Worm (Caenorhabditis elegans) whole organism, L2 larva: ENCODE measurements around the gene ctl-3.
"Not testable (repeated sequence)": the region's sequence is repeated elsewhere in the genome, so short reads cannot be mapped to it uniquely, and the experiment has no call there.

Experiments
- C34F6.9 ChIP-seq: fragments of 150-350 bp; optimal IDR thresholded peaks from 2 replicates; lab custom pipeline; 2014; ENCODE audit warnings: missing biosample characterization, missing genetic modification characterization
- F13H6.1 ChIP-seq: sonication (generic microtip); optimal IDR thresholded peaks from 2 replicates; lab custom pipeline; 2016; ENCODE audit warnings: missing genetic modification characterization, missing compliant biosample characterization
- R02D3.7 ChIP-seq: fragments of 150-350 bp; optimal IDR thresholded peaks from 2 replicates; lab custom pipeline; 2014; ENCODE audit warnings: missing biosample characterization, missing genetic modification characterization
- Y55F3AM.14 ChIP-seq: fragments of 200-800 bp; sonication (Bioruptor generic); optimal IDR thresholded peaks from 2 replicates; lab custom pipeline; 2018; ENCODE audit warnings: mild to moderate bottlenecking, missing genetic modification characterization, missing compliant biosample characterization
- ZK546.5 ChIP-seq: sonication (generic microtip); optimal IDR thresholded peaks from 2 replicates; lab custom pipeline; 2017; ENCODE audit warnings: missing biosample characterization, missing genetic modification characterization
- alr-1 ChIP-seq: fragments of 150-350 bp; optimal IDR thresholded peaks from 2 replicates; lab custom pipeline; 2014; ENCODE audit warnings: missing biosample characterization, missing genetic modification characterization
- aly-2 ChIP-seq: fragments of 150-350 bp; optimal IDR thresholded peaks from 2 replicates; lab custom pipeline; 2014; ENCODE audit warnings: missing biosample characterization, missing genetic modification characterization
- ama-1 ChIP-seq: fragments of 150-350 bp; optimal IDR thresholded peaks from 2 replicates; lab custom pipeline; 2018; ENCODE audit warnings: inconsistent platforms
- crh-2 ChIP-seq: sonication (generic microtip); optimal IDR thresholded peaks from 2 replicates; lab custom pipeline; 2017; ENCODE audit warnings: missing biosample characterization, missing genetic modification characterization
- dmd-4 ChIP-seq: sonication (generic microtip); optimal IDR thresholded peaks from 2 replicates; lab custom pipeline; 2017; ENCODE audit warnings: missing biosample characterization, missing genetic modification characterization
- egl-27 ChIP-seq: sonication (generic microtip); optimal IDR thresholded peaks from 3 replicates; lab custom pipeline; 2017; ENCODE audit warnings: missing biosample characterization, missing genetic modification reagents, missing genetic modification characterization
- elt-1 ChIP-seq: fragments of 150-350 bp; optimal IDR thresholded peaks from 2 replicates; lab custom pipeline; 2014; ENCODE audit warnings: missing biosample characterization, missing genetic modification characterization
- lin-11 ChIP-seq: fragments of 150-350 bp; sonication (generic microtip); optimal IDR thresholded peaks from 2 replicates; lab custom pipeline; 2014; ENCODE audit warnings: missing biosample characterization, missing genetic modification characterization, inconsistent platforms, mixed read lengths
- lin-13 ChIP-seq: fragments of 150-350 bp; optimal IDR thresholded peaks from 2 replicates; lab custom pipeline; 2014; ENCODE audit warnings: missing biosample characterization, missing genetic modification reagents, missing genetic modification characterization
- mab-5 ChIP-seq: fragments of 150-350 bp; optimal IDR thresholded peaks from 2 replicates; lab custom pipeline; 2014; ENCODE audit warnings: missing biosample characterization, missing genetic modification characterization
- mbf-1 ChIP-seq: sonication (generic microtip); optimal IDR thresholded peaks from 2 replicates; lab custom pipeline; 2017; ENCODE audit warnings: missing biosample characterization, missing genetic modification characterization
- mdl-1 ChIP-seq, 2 experiments: fragments of 150-350 bp in 1 of 2; sonication (generic microtip) in 1 of 2; optimal IDR thresholded peaks; 2 replicates each; lab custom pipeline; 2017; ENCODE audit warnings: missing biosample characterization in 2 of 2, missing genetic modification characterization in 2 of 2
- nhr-10 ChIP-seq: sonication (generic microtip); optimal IDR thresholded peaks from 2 replicates; lab custom pipeline; 2017; ENCODE audit warnings: missing biosample characterization, missing genetic modification characterization
- nhr-11 ChIP-seq: fragments of 150-350 bp; optimal IDR thresholded peaks from 2 replicates; lab custom pipeline; 2014; ENCODE audit warnings: missing biosample characterization, missing genetic modification characterization
- nhr-12 ChIP-seq: fragments of 150-350 bp; optimal IDR thresholded peaks from 2 replicates; lab custom pipeline; 2014; ENCODE audit warnings: missing biosample characterization, missing genetic modification characterization
- nhr-129 ChIP-seq: fragments of 150-350 bp; optimal IDR thresholded peaks from 2 replicates; lab custom pipeline; 2014; ENCODE audit warnings: missing biosample characterization, missing genetic modification characterization
- nhr-21 ChIP-seq: fragments of 150-350 bp; optimal IDR thresholded peaks from 2 replicates; lab custom pipeline; 2014; ENCODE audit warnings: missing biosample characterization, missing genetic modification characterization
- nhr-23 ChIP-seq: fragments of 150-350 bp; optimal IDR thresholded peaks from 2 replicates; lab custom pipeline; 2014; ENCODE audit warnings: missing biosample characterization, missing genetic modification reagents, missing genetic modification characterization
- nhr-237 ChIP-seq: fragments of 150-350 bp; optimal IDR thresholded peaks from 2 replicates; lab custom pipeline; 2014; ENCODE audit warnings: missing biosample characterization, missing genetic modification characterization
- nhr-6 ChIP-seq: fragments of 150-350 bp; optimal IDR thresholded peaks from 2 replicates; lab custom pipeline; 2014; ENCODE audit warnings: missing biosample characterization, missing genetic modification characterization
- nhr-77 ChIP-seq: fragments of 150-350 bp; optimal IDR thresholded peaks from 2 replicates; lab custom pipeline; 2014; ENCODE audit warnings: missing biosample characterization, missing genetic modification characterization
- peb-1 ChIP-seq: fragments of 150-350 bp; optimal IDR thresholded peaks from 2 replicates; lab custom pipeline; 2014; ENCODE audit warnings: missing biosample characterization, missing genetic modification characterization
- sem-4 ChIP-seq: fragments of 150-350 bp; optimal IDR thresholded peaks from 2 replicates; lab custom pipeline; 2014; ENCODE audit warnings: missing biosample characterization, missing genetic modification reagents, missing genetic modification characterization
- sma-3 ChIP-seq: sonication (generic microtip); optimal IDR thresholded peaks from 2 replicates; lab custom pipeline; 2016; ENCODE audit warnings: missing genetic modification reagents, missing genetic modification characterization, missing compliant biosample characterization
- unc-39 ChIP-seq: fragments of 150-350 bp; optimal IDR thresholded peaks from 2 replicates; lab custom pipeline; 2014; ENCODE audit warnings: missing biosample characterization, missing genetic modification characterization
- unc-55 ChIP-seq: fragments of 150-350 bp; sonication (generic microtip); optimal IDR thresholded peaks from 3 replicates; lab custom pipeline; 2014; ENCODE audit warnings: missing biosample characterization, missing genetic modification reagents, missing genetic modification characterization
- unc-62 ChIP-seq: fragments of 150-350 bp; optimal IDR thresholded peaks from 2 replicates; lab custom pipeline; 2014; ENCODE audit warnings: missing biosample characterization, missing genetic modification reagents, missing genetic modification characterization
- zag-1 ChIP-seq: fragments of 150-350 bp; optimal IDR thresholded peaks from 2 replicates; lab custom pipeline; 2014; ENCODE audit warnings: missing biosample characterization, missing genetic modification characterization
- ztf-1 ChIP-seq: fragments of 200-800 bp; sonication (Bioruptor generic); conservative IDR thresholded peaks from 2 replicates; pipeline ENCODE4 v1.3.6; 2022; ENCODE audit warnings: missing genetic modification characterization, missing compliant biosample characterization
- ztf-11 ChIP-seq: sonication (generic microtip); optimal IDR thresholded peaks from 2 replicates; lab custom pipeline; 2017; ENCODE audit warnings: missing biosample characterization, missing genetic modification characterization
- ztf-4 ChIP-seq: fragments of 150-350 bp; optimal IDR thresholded peaks from 2 replicates; lab custom pipeline; 2014; ENCODE audit warnings: missing biosample characterization, missing genetic modification characterization

ctl-3 gene

DNA sequence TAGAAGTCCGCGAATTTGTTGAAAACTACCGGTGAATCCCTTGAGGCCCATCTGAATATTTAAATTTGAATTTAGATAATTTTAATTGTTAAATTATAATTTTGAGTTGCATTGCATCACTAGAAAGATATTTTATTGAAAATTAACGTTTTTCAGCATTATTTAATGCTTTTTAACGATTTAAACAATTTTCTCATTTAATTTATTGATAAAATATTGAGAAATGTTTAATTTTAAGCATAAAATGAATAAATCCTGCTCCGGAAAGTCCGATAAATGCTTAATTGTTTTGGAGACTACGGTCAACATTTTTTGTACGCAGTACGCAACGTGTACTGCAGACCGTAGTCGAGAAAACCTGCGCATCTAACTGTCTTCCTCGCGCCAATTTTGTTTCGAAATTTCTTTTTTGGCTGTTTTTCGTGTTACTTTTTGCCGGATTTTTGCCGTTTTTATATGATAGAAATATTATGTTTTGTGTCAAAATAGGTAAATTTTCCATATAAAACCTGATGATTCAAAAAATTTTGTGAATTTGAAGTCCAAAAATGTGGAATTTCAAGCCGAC, 38.9 kb upstream of the ctl-3 start, which contains the start of the genes Y54G11A.17, lin-7 and elof-1 (continued):
- peak; percentile 49 for TF ChIP-seq nhr-77 (tag; lab: Kevin White, UChicago)
- TF ChIP-seq Y55F3AM.14 (GFP tag; lab: Kevin White, UChicago) = peak; percentile 2
- TF ChIP-seq nhr-12 = no peak
- TF ChIP-seq unc-55 (GFP tag; lab: Kevin White, UChicago) = peak; percentile 98
- TF ChIP-seq peb-1 (tag; lab: Kevin White, UChicago) = no peak
- no peak for TF ChIP-seq nhr-11 (tag; lab: Kevin White, UChicago)

DNA sequence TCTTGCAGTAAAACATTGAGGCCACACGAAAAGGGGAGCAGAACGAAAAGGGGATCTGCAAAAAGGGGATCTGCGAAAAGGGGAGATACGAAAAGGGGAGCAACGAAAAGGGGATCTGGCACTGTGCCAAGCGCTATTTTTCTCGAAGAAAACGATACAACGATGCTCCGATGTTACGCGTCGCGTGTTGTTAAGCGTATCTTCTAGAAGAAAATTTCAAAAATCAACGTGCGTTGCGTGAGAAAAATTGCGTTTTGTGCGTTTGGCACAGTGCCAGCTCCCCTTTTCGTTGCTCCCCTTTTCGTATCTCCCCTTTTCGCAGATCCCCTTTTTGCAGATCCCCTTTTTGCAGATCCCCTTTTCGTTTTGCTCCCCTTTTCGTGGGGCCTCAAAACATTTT, 35.7 kb upstream of the ctl-3 start, which contains the start of gene Y54G11A.9:
Gene Y54G11A.9 (minus strand): TSS at position 196 of the 400 bp plus-strand sequence.
- TF ChIP-seq nhr-77 (tag; lab: Kevin White, UChicago); nhr-12; ZK546.5: not testable (repeated sequence)

DNA sequence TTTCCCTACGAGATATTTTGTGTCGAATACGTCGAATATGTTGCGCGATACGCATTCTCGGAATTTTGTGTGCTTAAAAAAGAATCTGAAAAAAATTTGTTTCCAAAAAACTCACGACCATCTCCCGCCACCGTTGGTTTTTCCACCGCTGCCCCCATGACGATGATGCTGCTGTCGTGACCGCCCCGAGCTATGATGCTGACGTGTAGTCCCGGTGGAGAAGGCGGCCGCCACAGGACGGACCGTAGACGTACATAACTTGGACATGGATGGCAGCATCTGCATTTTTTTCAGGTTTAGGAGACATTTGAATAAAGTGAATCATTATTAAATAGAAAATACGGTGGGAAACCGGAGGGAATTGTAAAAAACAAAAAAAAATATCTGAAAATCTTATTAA, 33.6 kb upstream of the ctl-3 start, which contains the start of gene ddl-3:
Gene ddl-3 (minus strand): TSS at position 289 of the 400 bp plus-strand sequence.
- TF ChIP-seq nhr-12; ztf-11; unc-62 (GFP tag; lab: Kevin White, UChicago): not testable (repeated sequence)
- TF ChIP-seq, all 48 proteins: peak for 0; not testable (repeated sequence) for 48

- TF ChIP-seq peb-1 (tag; lab: Kevin White, UChicago) = no peak
Observed at ce11 chrII:14321225-14321624, 10.6 kb upstream of the ctl-3 start.

DNA sequence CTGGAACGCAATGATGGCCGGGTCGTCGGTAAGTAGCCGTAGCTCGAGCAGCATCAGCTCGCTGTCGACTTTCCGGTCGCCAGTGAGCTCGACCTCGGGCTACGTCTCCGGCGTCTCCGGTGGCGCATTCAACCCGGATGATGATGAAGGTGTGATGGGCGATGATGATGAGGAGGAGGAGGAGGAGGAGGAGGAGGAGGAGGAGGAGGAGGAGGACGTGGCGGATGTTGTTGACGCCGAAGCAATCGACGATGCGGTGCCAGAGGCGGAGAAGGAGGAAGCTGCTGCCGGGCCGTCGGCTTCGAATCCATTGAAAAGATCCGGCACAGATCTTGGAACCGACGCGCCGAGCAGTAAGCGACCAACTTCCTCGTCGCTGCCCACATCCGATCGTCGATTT, 8.6 kb upstream of the ctl-3 start:
- TF ChIP-seq nhr-6 (no peak), lin-13 (GFP tag; lab: Kevin White, UChicago) (no peak), nhr-237 (no peak), crh-2 (tag; lab: Kevin White, UChicago) (no peak), nhr-21 (tag; lab: Kevin White, UChicago) (no peak), unc-55 (GFP tag; lab: Kevin White, UChicago) (no peak), sem-4 (tag; lab: Kevin White, UChicago) (no peak), sma-3 (no peak), unc-39 (tag; lab: Kevin White, UChicago) (no peak), Y55F3AM.14 (GFP tag; lab: Kevin White, UChicago) (no peak), C34F6.9 (tag; lab: Kevin White, UChicago) (no peak), elt-1 (tag; lab: Kevin White, UChicago) (no peak), aly-2 (no peak), unc-62 (GFP tag; lab: Kevin White, UChicago) (no peak), nhr-23 (tag; lab: Kevin White, UChicago) (no peak), ztf-11 (no peak)

ce11 chrII:14318027-14318426, 7.4 kb upstream of the ctl-3 start, which contains the start of gene Y54G11A.14:
Gene Y54G11A.14, plus strand, starts transcription at chrII:14318158.
- TF ChIP-seq F13H6.1 (tag; lab: Kevin White, UChicago) (no peak), nhr-6 (no peak), nhr-10 (tag; lab: Kevin White, UChicago) (no peak), crh-2 (tag; lab: Kevin White, UChicago) (no peak)

ce11 chrII:14312182-14312581, 1.6 kb upstream of the ctl-3 start:
- TF ChIP-seq zag-1 = no peak
- no peak for TF ChIP-seq egl-27
- TF ChIP-seq mdl-1 (tag; optimal IDR thresholded peaks at IDR 0.05; lab: Kevin White, UChicago) = no peak
- TF ChIP-seq aly-2 = no peak
- TF ChIP-seq nhr-129 (tag; lab: Kevin White, UChicago) = no peak
- no peak for TF ChIP-seq ztf-4 (tag; lab: Kevin White, UChicago)
- TF ChIP-seq nhr-12 = no peak
- no peak for TF ChIP-seq peb-1 (tag; lab: Kevin White, UChicago)
- no peak for TF ChIP-seq nhr-23 (tag; lab: Kevin White, UChicago)
- no peak for TF ChIP-seq R02D3.7 (tag; lab: Kevin White, UChicago)
- no peak for TF ChIP-seq mab-5 (tag; lab: Kevin White, UChicago)
- TF ChIP-seq mbf-1 (tag; lab: Kevin White, UChicago) = no peak
- no peak for TF ChIP-seq unc-39 (tag; lab: Kevin White, UChicago)
- no peak for TF ChIP-seq alr-1 (tag; lab: Kevin White, UChicago)
- no peak for TF ChIP-seq ztf-1 (GFP tag; lab: Robert Waterston, UW)
- no peak for TF ChIP-seq dmd-4 (tag; lab: Kevin White, UChicago)
- no peak for TF ChIP-seq C34F6.9 (tag; lab: Kevin White, UChicago)
- no peak for TF ChIP-seq lin-11 (tag; lab: Kevin White, UChicago)
- no peak for TF ChIP-seq F13H6.1 (tag; lab: Kevin White, UChicago)
- TF ChIP-seq ama-1 (lab: Kevin White, UChicago) = no peak
- TF ChIP-seq, all 48 proteins: peak for 0
